Worm (Caenorhabditis elegans) whole organism, early embryonic: Measurements from ENCODE around the gene Y53F4B.21.

ENCODE experiments used
- B0310.2 ChIP-seq: sonication (generic microtip); optimal IDR thresholded peaks from 2 replicates; lab custom pipeline; 2016; ENCODE audit warnings: mild to moderate bottlenecking, missing genetic modification characterization, missing compliant biosample characterization
- F13C5.2 ChIP-seq: sonication (generic microtip); optimal IDR thresholded peaks from 2 replicates; lab custom pipeline; 2017; ENCODE audit warnings: mild to moderate bottlenecking, missing genetic modification characterization, inconsistent platforms, missing compliant biosample characterization
- aly-1 ChIP-seq: sonication (generic microtip); optimal IDR thresholded peaks from 2 replicates; lab custom pipeline; 2016; ENCODE audit warnings: missing genetic modification characterization, missing compliant biosample characterization
- ama-1 ChIP-seq: fragments of 150-350 bp; optimal IDR thresholded peaks from 2 replicates; lab custom pipeline; 2014
- ceh-13 ChIP-seq: fragments of 200-800 bp; sonication (Bioruptor generic); optimal IDR thresholded peaks from 2 replicates; lab custom pipeline; 2018; ENCODE audit warnings: mild to moderate bottlenecking, missing genetic modification characterization, missing compliant biosample characterization
- ceh-36 ChIP-seq: sonication (generic microtip); optimal IDR thresholded peaks from 2 replicates; lab custom pipeline; 2016; ENCODE audit warnings: missing genetic modification characterization, inconsistent platforms, missing compliant biosample characterization
- ets-7 ChIP-seq: sonication (generic microtip); optimal IDR thresholded peaks from 2 replicates; lab custom pipeline; 2016; ENCODE audit warnings: missing genotype, missing genetic modification characterization, missing compliant biosample characterization
- flt-1 ChIP-seq: fragments of 200-800 bp; sonication (Bioruptor generic); IDR thresholded peaks from 2 replicates; pipeline ENCODE4 v1.3.6; 2022; ENCODE audit warnings: missing genetic modification characterization, missing compliant biosample characterization
- hmbx-1 ChIP-seq: sonication (generic microtip); optimal IDR thresholded peaks from 2 replicates; lab custom pipeline; 2016; ENCODE audit warnings: mild to moderate bottlenecking, missing genetic modification characterization, missing compliant biosample characterization
- hmg-4 ChIP-seq: fragments of 200-800 bp; sonication (Bioruptor generic); optimal IDR thresholded peaks from 2 replicates; lab custom pipeline; 2018; ENCODE audit warnings: mild to moderate bottlenecking, missing genetic modification characterization, missing compliant biosample characterization
- hnd-1 ChIP-seq: sonication (generic microtip); optimal IDR thresholded peaks from 2 replicates; lab custom pipeline; 2016; ENCODE audit warnings: missing genetic modification characterization, missing compliant biosample characterization
- pes-1 ChIP-seq: fragments of 200-800 bp; sonication (Bioruptor generic); IDR thresholded peaks from 2 replicates; pipeline ENCODE4 v1.3.6; 2022; ENCODE audit warnings: missing genetic modification reagents, missing genetic modification characterization, missing compliant biosample characterization
- scrt-1 ChIP-seq: fragments of 200-800 bp; sonication (Bioruptor generic); IDR thresholded peaks from 2 replicates; pipeline ENCODE4 v1.3.6; 2022; ENCODE audit warnings: missing genetic modification characterization, missing compliant biosample characterization
- sea-1 ChIP-seq: fragments of 200-800 bp; sonication (Bioruptor generic); conservative IDR thresholded peaks from 2 replicates; pipeline ENCODE4 v1.3.6; 2022; ENCODE audit warnings: missing genetic modification characterization, missing compliant biosample characterization
- tbx-11 ChIP-seq: fragments of 200-800 bp; sonication (Bioruptor generic); IDR thresholded peaks from 2 replicates; pipeline ENCODE4 v1.3.6; 2022; ENCODE audit warnings: missing genetic modification characterization, missing compliant biosample characterization
- tbx-37 ChIP-seq: fragments of 200-800 bp; sonication (Bioruptor generic); conservative IDR thresholded peaks from 2 replicates; pipeline ENCODE4 v1.3.6; 2022; ENCODE audit warnings: missing genetic modification reagents, missing genetic modification characterization, missing compliant biosample characterization
- tra-4 ChIP-seq: sonication (generic microtip); optimal IDR thresholded peaks from 2 replicates; lab custom pipeline; 2017; ENCODE audit warnings: missing genetic modification characterization, missing compliant biosample characterization

Gene Y53F4B.21

DNA sequence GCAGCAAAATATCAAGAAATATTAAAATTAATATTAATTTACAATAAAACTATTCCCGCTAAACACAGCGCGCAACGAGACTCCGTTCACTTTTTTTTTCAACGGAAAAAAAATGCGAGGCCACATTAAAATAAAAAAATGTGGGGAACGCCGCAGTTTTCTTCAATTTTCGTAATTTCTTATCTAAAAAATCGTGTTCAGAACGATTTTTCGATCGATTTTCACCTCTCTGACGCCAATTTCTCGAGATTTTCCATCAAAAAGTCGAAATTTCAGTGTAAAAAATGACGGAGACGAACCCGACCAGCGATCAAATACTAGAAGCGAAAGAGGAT is at the start of gene Y53F4B.21:
Y53F4B.21 (plus strand) TSS at position 285 of the 335 bp plus-strand sequence.
- TF ChIP-seq tbx-37 (no peak), tra-4 (no peak), hmg-4 (GFP tag; lab: Kevin White, UChicago) (no peak), B0310.2 (tag; lab: Kevin White, UChicago) (no peak), flt-1 (GFP tag; lab: Robert Waterston, UW) (no peak), ceh-36 (tag; lab: Kevin White, UChicago) (no peak), F13C5.2 (tag; lab: Kevin White, UChicago) (no peak), hnd-1 (tag; lab: Kevin White, UChicago) (no peak), pes-1 (GFP tag; lab: Robert Waterston, UW) (no peak), sea-1 (no peak), ceh-13 (GFP tag; lab: Kevin White, UChicago) (no peak), aly-1 (tag; lab: Kevin White, UChicago) (no peak), ets-7 (no peak), scrt-1 (GFP tag; lab: Robert Waterston, UW) (no peak)

DNA sequence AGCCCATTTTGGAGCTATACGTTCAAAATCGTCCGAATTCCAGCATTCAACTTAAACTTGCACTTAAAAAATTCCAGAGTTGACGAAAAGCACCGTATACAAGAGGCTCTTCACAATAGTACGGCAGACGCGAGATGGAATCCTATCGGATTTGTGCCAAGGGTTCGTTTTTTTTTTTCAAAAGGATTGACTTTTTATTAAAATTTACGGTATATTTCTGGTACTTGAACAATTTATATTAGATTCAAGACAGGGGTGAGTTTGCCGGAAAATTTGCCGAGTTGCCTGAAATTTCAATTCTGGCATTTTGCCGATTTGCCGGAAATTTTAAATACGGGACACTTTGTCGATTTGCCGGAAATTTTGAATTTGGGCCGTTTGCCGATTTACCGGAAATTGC is 47.7 kb upstream of the Y53F4B.21 start:
- TF ChIP-seq pes-1 (GFP tag; lab: Robert Waterston, UW) (no peak), tbx-11 (GFP tag; lab: Robert Waterston, UW) (no peak), sea-1 (no peak), hmg-4 (GFP tag; lab: Kevin White, UChicago) (no peak), tra-4 (no peak), hmbx-1 (tag; lab: Kevin White, UChicago) (no peak), B0310.2 (tag; lab: Kevin White, UChicago) (no peak), tbx-37 (no peak), flt-1 (GFP tag; lab: Robert Waterston, UW) (no peak), ceh-36 (tag; lab: Kevin White, UChicago) (no peak), hnd-1 (tag; lab: Kevin White, UChicago) (no peak), ets-7 (no peak)

DNA sequence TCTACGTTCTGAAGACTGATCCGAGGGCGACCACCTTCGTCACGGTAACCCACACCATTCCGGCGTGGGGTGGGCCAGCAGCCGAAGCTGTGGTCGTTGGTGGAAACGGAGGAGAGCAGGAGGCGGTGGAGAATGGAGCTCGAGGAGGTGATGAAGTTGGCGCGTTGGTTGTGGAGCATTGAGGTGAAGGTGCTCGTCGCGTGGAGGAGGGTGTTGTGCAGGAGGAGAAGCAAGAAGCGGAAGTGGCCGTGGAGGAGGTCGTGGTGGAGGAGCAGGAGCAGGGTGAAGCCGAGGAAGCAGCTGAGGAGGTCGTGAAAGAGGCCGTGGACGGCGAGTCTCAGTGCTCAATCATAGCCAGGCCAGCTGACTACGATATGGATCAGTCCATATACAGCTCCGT is 31.7 kb upstream of the Y53F4B.21 start, which contains the start of gene Y53F4B.17:
Y53F4B.17 (plus strand) TSS at position 375 of the 400 bp plus-strand sequence.
- no peak for TF ChIP-seq ama-1 (lab: Kevin White, UChicago)
- TF ChIP-seq sea-1 = no peak
- TF ChIP-seq tbx-37 = no peak
- peak; percentile 3 for TF ChIP-seq hmg-4 (GFP tag; lab: Kevin White, UChicago)
- TF ChIP-seq tbx-11 (GFP tag; lab: Robert Waterston, UW) = no peak
- TF ChIP-seq pes-1 (GFP tag; lab: Robert Waterston, UW) = no peak
- TF ChIP-seq aly-1 (tag; lab: Kevin White, UChicago) = peak; percentile 62
- TF ChIP-seq ceh-13 (GFP tag; lab: Kevin White, UChicago) = no peak
- no peak for TF ChIP-seq B0310.2 (tag; lab: Kevin White, UChicago)
- no peak for TF ChIP-seq hnd-1 (tag; lab: Kevin White, UChicago)
- no peak for TF ChIP-seq ceh-36 (tag; lab: Kevin White, UChicago)

DNA sequence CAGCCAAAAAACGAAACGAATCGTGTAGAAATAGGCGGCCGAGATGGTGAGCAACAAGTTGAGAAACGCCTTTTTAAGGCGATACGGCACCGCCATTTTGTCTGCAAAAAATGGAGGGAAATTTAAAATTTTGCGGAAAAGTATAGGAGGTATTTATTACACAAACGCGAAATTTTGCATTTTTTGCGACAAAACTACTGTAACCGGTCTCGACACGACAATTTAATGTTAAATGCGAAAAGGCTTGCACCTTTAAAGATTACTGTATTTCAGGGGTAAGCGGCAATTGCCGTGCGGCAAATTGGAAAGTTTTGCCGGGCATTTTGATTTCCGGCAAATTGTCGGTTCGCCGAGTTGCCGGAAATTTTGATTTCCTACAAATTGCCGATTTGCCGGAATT is 18.4 kb upstream of the Y53F4B.21 start, which contains the start of gene Y53F4B.18:
Y53F4B.18 (minus strand) TSS at position 101 of the 400 bp plus-strand sequence.
- TF ChIP-seq flt-1 (GFP tag; lab: Robert Waterston, UW) (no peak), scrt-1 (GFP tag; lab: Robert Waterston, UW) (no peak), F13C5.2 (tag; lab: Kevin White, UChicago) (no peak), ets-7 (no peak), ceh-13 (GFP tag; lab: Kevin White, UChicago) (no peak), hnd-1 (tag; lab: Kevin White, UChicago) (no peak), hmg-4 (GFP tag; lab: Kevin White, UChicago) (no peak), tbx-11 (GFP tag; lab: Robert Waterston, UW) (no peak), pes-1 (GFP tag; lab: Robert Waterston, UW) (no peak)

DNA sequence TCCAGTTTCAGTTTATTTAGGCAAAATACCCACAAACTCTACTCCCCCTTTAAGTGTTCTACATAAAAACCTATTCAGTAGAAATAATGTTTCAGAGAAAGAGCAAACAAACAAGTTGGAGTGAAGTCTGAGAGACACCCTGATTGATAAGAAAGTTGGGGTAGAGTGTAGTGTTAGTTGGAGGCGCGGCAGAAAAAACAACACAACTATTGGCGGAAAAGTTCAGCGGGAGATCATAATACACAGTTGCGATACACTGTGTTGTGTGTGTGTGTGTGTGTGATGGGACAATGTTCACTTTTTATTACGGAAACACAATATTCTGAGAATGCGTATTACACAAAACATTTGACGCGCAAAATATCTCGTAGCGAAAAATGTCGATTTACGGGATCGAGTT is 15.2 kb upstream of the Y53F4B.21 start:
- no peak for TF ChIP-seq F13C5.2 (tag; lab: Kevin White, UChicago)
- no peak for TF ChIP-seq hmbx-1 (tag; lab: Kevin White, UChicago)
- TF ChIP-seq tra-4 = no peak
- TF ChIP-seq pes-1 (GFP tag; lab: Robert Waterston, UW) = no peak
- TF ChIP-seq B0310.2 (tag; lab: Kevin White, UChicago) = no peak
- TF ChIP-seq scrt-1 (GFP tag; lab: Robert Waterston, UW) = no peak
- no peak for TF ChIP-seq sea-1
- no peak for TF ChIP-seq ceh-13 (GFP tag; lab: Kevin White, UChicago)
- TF ChIP-seq ama-1 (lab: Kevin White, UChicago) = no peak
- TF ChIP-seq ets-7 = no peak

DNA sequence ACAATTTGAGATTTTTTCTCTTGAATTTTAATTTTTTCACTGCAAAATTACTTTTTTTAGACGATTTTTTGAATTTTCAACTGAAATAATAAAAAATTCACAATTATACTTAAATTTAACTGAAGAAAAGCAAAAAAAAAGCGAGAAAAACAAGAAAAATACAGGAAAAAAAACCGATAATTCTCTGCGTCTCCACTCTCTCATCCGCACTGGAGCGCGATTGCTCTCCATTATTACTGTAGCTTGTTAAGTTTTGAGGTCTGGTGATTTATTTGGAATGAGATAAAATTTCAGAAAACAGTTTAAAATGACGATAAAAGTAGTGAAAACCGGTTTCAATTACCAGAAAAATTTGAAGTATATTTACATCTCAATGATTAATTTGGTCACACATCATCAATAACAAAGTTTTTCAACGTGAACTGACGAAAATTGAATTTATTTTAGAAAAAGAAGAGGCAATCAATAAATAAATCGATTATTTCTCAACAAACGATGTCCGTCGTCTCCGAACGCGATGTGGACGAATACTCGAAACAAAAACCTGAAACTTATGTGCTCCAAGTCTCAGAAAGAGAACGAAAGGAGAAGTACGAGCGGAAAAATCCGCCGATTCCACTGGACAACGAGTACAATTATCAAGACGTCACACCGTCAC is 13.1 kb upstream of the Y53F4B.21 start, which contains the start of gene Y53F4B.19:
Y53F4B.19 (plus strand) TSS at position 157 of the 658 bp plus-strand sequence.
- no peak for TF ChIP-seq F13C5.2 (tag; lab: Kevin White, UChicago)
- no peak for TF ChIP-seq sea-1
- no peak for TF ChIP-seq hnd-1 (tag; lab: Kevin White, UChicago)
- no peak for TF ChIP-seq tbx-11 (GFP tag; lab: Robert Waterston, UW)
- no peak for TF ChIP-seq hmbx-1 (tag; lab: Kevin White, UChicago)
- no peak for TF ChIP-seq ceh-36 (tag; lab: Kevin White, UChicago)
- no peak for TF ChIP-seq flt-1 (GFP tag; lab: Robert Waterston, UW)
- no peak for TF ChIP-seq hmg-4 (GFP tag; lab: Kevin White, UChicago)
- no peak for TF ChIP-seq pes-1 (GFP tag; lab: Robert Waterston, UW)
- no peak for TF ChIP-seq B0310.2 (tag; lab: Kevin White, UChicago)
- no peak for TF ChIP-seq ets-7

DNA sequence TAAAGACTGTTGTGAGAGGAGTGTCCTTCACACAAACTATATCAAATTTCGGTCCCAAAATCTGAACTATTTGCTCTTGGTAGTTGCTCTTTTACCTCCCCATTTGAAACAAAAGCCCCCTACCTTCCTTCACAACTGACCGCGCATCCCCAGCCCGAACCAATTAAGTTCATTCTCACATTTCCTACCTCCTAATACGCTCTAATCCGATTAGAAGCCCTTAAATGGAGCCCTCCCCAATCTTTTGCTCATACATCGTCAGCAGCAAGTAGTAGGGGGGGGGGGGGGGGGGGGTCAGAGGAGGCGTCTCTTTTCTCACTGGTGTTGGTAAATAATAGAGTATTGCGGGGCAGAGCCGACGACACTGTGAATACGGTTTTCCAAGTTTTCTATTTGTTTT is 9.4 kb upstream of the Y53F4B.21 start:
- TF ChIP-seq tbx-37 = no peak
- TF ChIP-seq ceh-36 (tag; lab: Kevin White, UChicago) = peak; percentile 21
- TF ChIP-seq ets-7 = no peak
- peak; percentile 58 for TF ChIP-seq hmg-4 (GFP tag; lab: Kevin White, UChicago)
- no peak for TF ChIP-seq sea-1
